Worm (Caenorhabditis elegans): ENCODE data around the gene F13H8.5.

F13H8.5 gene

DNA sequence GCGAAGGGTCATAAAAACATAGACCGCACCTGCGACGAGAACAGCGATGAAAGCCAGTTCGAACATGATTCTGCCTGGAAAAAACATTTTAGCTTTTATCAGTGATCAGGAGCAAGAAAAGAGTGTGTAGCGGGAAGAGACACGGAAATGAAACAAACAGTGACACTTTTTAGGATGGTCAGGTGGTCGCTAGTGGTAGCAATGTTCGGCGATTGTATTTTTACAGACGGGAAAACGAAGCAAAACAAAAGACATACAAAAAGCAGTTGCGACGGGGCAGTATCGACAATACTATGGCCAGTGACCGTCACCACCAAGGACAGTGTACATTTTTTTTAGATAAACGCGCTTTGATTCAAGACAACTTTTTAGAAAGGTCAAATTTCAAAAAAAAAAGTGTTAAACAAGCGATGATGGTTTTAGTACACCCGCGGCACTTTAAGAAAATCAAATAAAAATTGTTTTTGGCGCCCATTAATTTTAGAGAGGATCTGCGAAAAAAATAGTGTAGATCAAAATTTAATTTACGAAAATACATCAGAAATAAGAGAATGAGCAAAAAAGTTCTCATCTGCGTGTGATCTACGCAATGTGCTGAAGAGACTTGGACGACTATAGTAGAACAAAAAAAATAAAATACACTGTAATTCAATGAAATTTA is 20.4 kb downstream of the F13H8.5 start, which contains the start of gene T24H7.9:
TSS of gene T24H7.9 (minus strand) at position 74 of the 661 bp plus-strand sequence.
- TF ChIP-seq daf-16 (GFP tag; optimal IDR thresholded peaks at IDR 0.05) (no peak), daf-16 (tag; optimal IDR thresholded peaks at IDR 0.05) (peak; percentile 60), hlh-30 (tag; optimal IDR thresholded peaks at IDR 0.05; ENCODE audit: insufficient read depth) (peak; percentile 66), nhr-25 (tag; optimal IDR thresholded peaks at IDR 0.05; ENCODE audit: borderline replicate concordance, insufficient read depth) (no peak), mep-1 (tag; optimal IDR thresholded peaks at IDR 0.05) (peak; percentile 8), lin-29 (GFP tag; IDR thresholded peaks at IDR 0.05) (peak; percentile 43; the same call in 1 of the 2 replicates), aha-1 (tag) (peak; percentile 68), dmd-6 (GFP tag; IDR thresholded peaks at IDR 0.05) (peak; percentile 37; the same call in 1 of the 2 replicates), ama-1 (optimal IDR thresholded peaks at IDR 0.05) (no peak), pqm-1 (tag; optimal IDR thresholded peaks at IDR 0.05) (no peak), nhr-28 (tag; optimal IDR thresholded peaks at IDR 0.05) (peak; percentile 31), Y75B8A.6 (GFP tag; IDR thresholded peaks at IDR 0.05) (no peak), nhr-10 (tag; optimal IDR thresholded peaks at IDR 0.05) (no peak), skn-1 (tag; optimal IDR thresholded peaks at IDR 0.05) (no peak), vab-7 (GFP tag; IDR thresholded peaks at IDR 0.05) (no peak), lin-1 (GFP tag; IDR thresholded peaks at IDR 0.05) (0 out of 2 replicates have a peak, but pooled peaks have one; percentile 41), dve-1 (tag; optimal IDR thresholded peaks at IDR 0.05; ENCODE audit: insufficient read depth) (peak; percentile 61), daf-8 (GFP tag; IDR thresholded peaks at IDR 0.05) (no peak), pha-4 (GFP tag; IDR thresholded peaks at IDR 0.05) (no peak), pha-4 (tag; optimal IDR thresholded peaks at IDR 0.05) (no peak), hlh-11 (tag; optimal IDR thresholded peaks at IDR 0.05) (peak; percentile 68), set-16 (GFP tag; IDR thresholded peaks at IDR 0.05) (no peak), mes-2 (tag; optimal IDR thresholded peaks at IDR 0.05; ENCODE audit: poor library complexity, severe bottlenecking) (peak; percentile 23)

DNA sequence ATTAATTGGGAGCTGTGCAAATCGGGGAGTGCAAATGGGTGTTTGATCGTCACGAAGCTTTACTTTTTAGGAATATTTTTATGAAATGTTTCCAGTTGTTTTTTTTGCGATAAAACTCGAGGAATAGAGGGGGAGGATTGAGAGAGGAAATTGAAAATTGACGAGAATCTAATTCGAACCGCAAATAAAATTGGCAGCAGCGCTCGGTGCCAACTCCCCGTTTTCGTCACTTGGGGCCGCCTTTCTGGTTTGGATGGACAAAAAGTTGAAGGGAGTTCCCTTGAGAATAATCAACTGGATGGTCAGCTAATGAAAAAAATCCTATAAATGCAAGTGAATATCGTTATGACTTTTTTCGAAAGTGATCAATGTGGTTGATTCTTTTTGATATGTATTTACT is 25.8 kb downstream of the F13H8.5 start:
- TF ChIP-seq nhr-102 (tag; optimal IDR thresholded peaks at IDR 0.05) (no peak), php-3 (GFP tag; IDR thresholded peaks at IDR 0.05) (no peak), daf-19 (GFP tag; conservative IDR thresholded peaks at IDR 0.05) (no peak), hlh-30 (tag; optimal IDR thresholded peaks at IDR 0.05; ENCODE audit: insufficient read depth) (no peak), ces-1 (GFP tag; optimal IDR thresholded peaks at IDR 0.05) (peak; percentile 26), vab-7 (GFP tag; IDR thresholded peaks at IDR 0.05) (no peak), nhr-41 (GFP tag; IDR thresholded peaks at IDR 0.05) (no peak), nhr-10 (tag; optimal IDR thresholded peaks at IDR 0.05) (no peak)

DNA sequence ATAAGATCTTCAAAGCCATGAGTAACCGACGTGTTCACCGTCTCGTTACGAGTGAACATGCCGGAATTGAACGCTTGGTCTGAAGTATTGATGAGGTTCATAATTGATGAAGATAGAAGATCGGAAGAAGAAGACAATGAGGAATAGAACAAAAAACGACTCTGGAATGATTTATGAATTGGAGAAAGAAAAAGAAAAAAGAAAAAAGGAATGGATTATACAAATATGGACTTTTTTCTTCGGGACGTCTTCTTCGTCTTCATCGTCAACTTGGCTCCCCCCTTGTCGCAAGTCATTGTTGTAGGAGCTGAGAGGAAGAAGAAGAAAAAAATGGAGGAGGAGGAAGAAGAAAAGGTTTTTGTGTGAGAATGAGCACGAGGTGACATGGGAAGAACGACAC is 28.9 kb downstream of the F13H8.5 start, which contains the start of gene srsy-2:
TSS of gene srsy-2 (minus strand) at position 101 of the 400 bp plus-strand sequence.
- TF ChIP-seq fkh-10 (GFP tag; optimal IDR thresholded peaks at IDR 0.05) = peak; percentile 32
- no peak for TF ChIP-seq dmd-6 (GFP tag; IDR thresholded peaks at IDR 0.05)
- TF ChIP-seq aha-1 (tag) = peak; percentile 28

DNA sequence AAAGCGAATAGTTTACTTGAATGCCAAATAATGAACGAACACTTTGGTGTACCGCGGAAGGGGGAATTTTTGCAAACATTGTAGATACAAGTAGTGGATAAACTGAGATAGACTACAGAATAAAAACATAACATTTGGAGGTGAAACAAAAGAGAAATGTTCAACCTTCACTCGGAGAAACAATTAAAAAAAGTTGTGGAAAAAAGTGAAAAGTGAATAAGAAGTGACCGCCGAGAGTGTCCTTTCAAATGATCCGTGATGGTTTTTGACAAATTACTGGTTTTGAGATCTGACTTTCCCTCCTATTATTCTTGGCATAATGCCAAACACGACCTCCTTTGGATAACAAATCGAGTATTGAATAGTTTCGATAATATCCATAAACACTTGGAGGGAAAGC is 32.2 kb downstream of the F13H8.5 start:
- no peak for TF ChIP-seq ceh-20 (GFP tag; IDR thresholded peaks at IDR 0.05)
- no peak for TF ChIP-seq mxl-2 (GFP tag; conservative IDR thresholded peaks at IDR 0.05)
- no peak for TF ChIP-seq unc-39 (tag; optimal IDR thresholded peaks at IDR 0.05)
- TF ChIP-seq set-16 (GFP tag; IDR thresholded peaks at IDR 0.05) = no peak
- no peak for TF ChIP-seq egl-43 (GFP tag; IDR thresholded peaks at IDR 0.05)
- no peak for TF ChIP-seq Y48G9A.11 (GFP tag; IDR thresholded peaks at IDR 0.05)
- no peak for TF ChIP-seq lin-39 (tag; optimal IDR thresholded peaks at IDR 0.05)
- TF ChIP-seq aly-2 (tag; optimal IDR thresholded peaks at IDR 0.05) = no peak
- no peak for TF ChIP-seq madf-5 (GFP tag; IDR thresholded peaks at IDR 0.05)
- no peak for TF ChIP-seq nhr-6 (tag; optimal IDR thresholded peaks at IDR 0.05)
- no peak for TF ChIP-seq nhr-42 (GFP tag; IDR thresholded peaks at IDR 0.05)
- no peak for TF ChIP-seq gei-8 (GFP tag; optimal IDR thresholded peaks at IDR 0.05)

Measured in whole organism, L4 larva.